Fruit fly (Drosophila melanogaster) whole organism, wandering third instar larva: ENCODE data around the gene CG11779.

ENCODE experiments used
- Dif ChIP-seq: fragments of 200-275, 200-300 bp; sonication (Bioruptor generic); optimal IDR thresholded peaks from 2 replicates; lab custom pipeline; 2018; ENCODE audit warnings: missing biosample characterization, missing genetic modification characterization; ENCODE audit not compliant: partially characterized antibody
- pan ChIP-seq: fragments of >200 bp; optimal IDR thresholded peaks from 2 replicates; lab custom pipeline; 2017
- psq ChIP-seq: fragments of 200-800 bp; sonication (Bioruptor generic); optimal IDR thresholded peaks from 3 replicates; lab custom pipeline; 2017; ENCODE audit warnings: missing biosample characterization, mild to moderate bottlenecking, missing genetic modification characterization, moderate library complexity
- rgr ChIP-seq: fragments of 200-800 bp; sonication (Bioruptor generic); optimal IDR thresholded peaks from 3 replicates; lab custom pipeline; 2016; ENCODE audit warnings: missing biosample characterization, mild to moderate bottlenecking, missing genetic modification characterization

dm6 chr3R:19187717-19188149, 28.1 kb upstream of the CG11779 start:
- TF ChIP-seq pan (lab: Kevin White, UChicago) (no peak), psq (GFP tag; lab: Kevin White, UChicago) (peak; percentile 91), rgr (GFP tag; lab: Kevin White, UChicago) (peak; percentile 75), Dif (GFP tag; lab: Kevin White, UChicago) (no peak)
